Worm (Caenorhabditis elegans): ENCODE results near the gene F11D11.4.

DNA sequence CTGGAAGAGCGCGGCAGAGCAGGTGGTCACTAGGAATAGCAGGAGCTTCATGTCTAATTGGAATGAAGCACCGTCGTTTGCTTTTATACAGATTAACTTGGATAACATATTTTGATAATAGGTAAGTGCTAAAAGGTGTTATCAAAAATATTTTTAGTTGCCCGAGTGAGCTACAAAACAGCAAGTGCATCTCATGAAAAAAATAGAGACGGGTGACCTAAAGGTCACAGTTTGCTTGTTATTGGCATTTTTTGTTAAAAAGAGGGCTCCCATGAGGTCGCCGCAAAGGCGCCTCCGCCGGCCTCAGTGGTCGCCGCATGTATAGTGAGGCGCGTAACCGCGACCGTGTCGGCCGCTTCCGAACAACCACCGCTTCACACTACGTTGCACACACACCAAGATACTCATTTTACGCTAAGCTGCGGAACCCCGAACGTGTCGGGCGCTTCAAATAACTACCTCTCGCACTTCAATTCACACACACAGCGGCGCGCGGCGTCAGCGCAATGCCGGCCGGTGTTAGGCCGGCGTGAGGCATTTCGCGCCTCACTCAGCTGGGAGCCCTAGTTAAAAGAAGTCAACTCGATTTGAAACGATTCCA is 31.8 kb upstream of the F11D11.4 start, which contains the start of gene asp-19:
- TF ChIP-seq ref-2 (tag; optimal IDR thresholded peaks at IDR 0.05) (no peak), nhr-232 (tag; optimal IDR thresholded peaks at IDR 0.05) (no peak), sdc-2 (tag; optimal IDR thresholded peaks at IDR 0.05) (no peak), rnt-1 (tag; optimal IDR thresholded peaks at IDR 0.05) (no peak), K09A11.1 (tag; optimal IDR thresholded peaks at IDR 0.05; ENCODE audit: insufficient read depth) (no peak), pqm-1 (tag; optimal IDR thresholded peaks at IDR 0.05) (no peak), lin-11 (tag; optimal IDR thresholded peaks at IDR 0.05) (no peak)
